Worm (Caenorhabditis elegans) whole organism, L2 larva: ENCODE data around the gene hrg-2.

Experiments
- C34F6.9 ChIP-seq: fragments of 150-350 bp; optimal IDR thresholded peaks from 2 replicates; lab custom pipeline; 2014; ENCODE audit warnings: missing biosample characterization, missing genetic modification characterization
- F13H6.1 ChIP-seq: sonication (generic microtip); optimal IDR thresholded peaks from 2 replicates; lab custom pipeline; 2016; ENCODE audit warnings: missing genetic modification characterization, missing compliant biosample characterization
- R02D3.7 ChIP-seq: fragments of 150-350 bp; optimal IDR thresholded peaks from 2 replicates; lab custom pipeline; 2014; ENCODE audit warnings: missing biosample characterization, missing genetic modification characterization
- alr-1 ChIP-seq: fragments of 150-350 bp; optimal IDR thresholded peaks from 2 replicates; lab custom pipeline; 2014; ENCODE audit warnings: missing biosample characterization, missing genetic modification characterization
- blmp-1 ChIP-seq: sonication (generic microtip); optimal IDR thresholded peaks from 2 replicates; lab custom pipeline; 2017; ENCODE audit warnings: missing genetic modification characterization, mild to moderate bottlenecking, missing compliant biosample characterization, antibody characterized with exemption, moderate library complexity; ENCODE audit not compliant: insufficient read depth
- ceh-16 ChIP-seq: fragments of 150-350 bp; optimal IDR thresholded peaks from 2 replicates; lab custom pipeline; 2014; ENCODE audit warnings: missing biosample characterization, missing genetic modification characterization
- crh-2 ChIP-seq: sonication (generic microtip); optimal IDR thresholded peaks from 2 replicates; lab custom pipeline; 2017; ENCODE audit warnings: missing biosample characterization, missing genetic modification characterization
- dmd-4 ChIP-seq: sonication (generic microtip); optimal IDR thresholded peaks from 2 replicates; lab custom pipeline; 2017; ENCODE audit warnings: missing biosample characterization, missing genetic modification characterization
- egl-27 ChIP-seq: sonication (generic microtip); optimal IDR thresholded peaks from 3 replicates; lab custom pipeline; 2017; ENCODE audit warnings: missing biosample characterization, missing genetic modification reagents, missing genetic modification characterization
- elt-1 ChIP-seq: fragments of 150-350 bp; optimal IDR thresholded peaks from 2 replicates; lab custom pipeline; 2014; ENCODE audit warnings: missing biosample characterization, missing genetic modification characterization
- elt-3 ChIP-seq: sonication (generic microtip); optimal IDR thresholded peaks from 2 replicates; lab custom pipeline; 2017; ENCODE audit warnings: missing biosample characterization, missing genetic modification characterization
- gmeb-1 ChIP-seq: fragments of 150-350 bp; optimal IDR thresholded peaks from 2 replicates; lab custom pipeline; 2014; ENCODE audit warnings: missing biosample characterization, missing genetic modification characterization
- lin-11 ChIP-seq: fragments of 150-350 bp; sonication (generic microtip); optimal IDR thresholded peaks from 2 replicates; lab custom pipeline; 2014; ENCODE audit warnings: missing biosample characterization, missing genetic modification characterization, inconsistent platforms, mixed read lengths
- lin-39 ChIP-seq: fragments of 150-350 bp; optimal IDR thresholded peaks from 2 replicates; lab custom pipeline; 2014; ENCODE audit warnings: missing biosample characterization, missing genetic modification reagents, missing genetic modification characterization
- mab-5 ChIP-seq: fragments of 150-350 bp; optimal IDR thresholded peaks from 2 replicates; lab custom pipeline; 2014; ENCODE audit warnings: missing biosample characterization, missing genetic modification characterization
- mbf-1 ChIP-seq: sonication (generic microtip); optimal IDR thresholded peaks from 2 replicates; lab custom pipeline; 2017; ENCODE audit warnings: missing biosample characterization, missing genetic modification characterization
- mdl-1 ChIP-seq, 2 experiments: fragments of 150-350 bp in 1 of 2; sonication (generic microtip) in 1 of 2; optimal IDR thresholded peaks; 2 replicates each; lab custom pipeline; 2017; ENCODE audit warnings: missing biosample characterization in 2 of 2, missing genetic modification characterization in 2 of 2
- nhr-10 ChIP-seq: sonication (generic microtip); optimal IDR thresholded peaks from 2 replicates; lab custom pipeline; 2017; ENCODE audit warnings: missing biosample characterization, missing genetic modification characterization
- nhr-12 ChIP-seq: fragments of 150-350 bp; optimal IDR thresholded peaks from 2 replicates; lab custom pipeline; 2014; ENCODE audit warnings: missing biosample characterization, missing genetic modification characterization
- nhr-23 ChIP-seq: fragments of 150-350 bp; optimal IDR thresholded peaks from 2 replicates; lab custom pipeline; 2014; ENCODE audit warnings: missing biosample characterization, missing genetic modification reagents, missing genetic modification characterization
- nhr-237 ChIP-seq: fragments of 150-350 bp; optimal IDR thresholded peaks from 2 replicates; lab custom pipeline; 2014; ENCODE audit warnings: missing biosample characterization, missing genetic modification characterization
- nhr-25 ChIP-seq: fragments of 150-350 bp; sonication (generic microtip); optimal IDR thresholded peaks from 3 replicates; lab custom pipeline; 2014; ENCODE audit warnings: missing biosample characterization, missing genetic modification characterization
- nhr-77 ChIP-seq: fragments of 150-350 bp; optimal IDR thresholded peaks from 2 replicates; lab custom pipeline; 2014; ENCODE audit warnings: missing biosample characterization, missing genetic modification characterization
- peb-1 ChIP-seq: fragments of 150-350 bp; optimal IDR thresholded peaks from 2 replicates; lab custom pipeline; 2014; ENCODE audit warnings: missing biosample characterization, missing genetic modification characterization
- sem-4 ChIP-seq: fragments of 150-350 bp; optimal IDR thresholded peaks from 2 replicates; lab custom pipeline; 2014; ENCODE audit warnings: missing biosample characterization, missing genetic modification reagents, missing genetic modification characterization
- skn-1 ChIP-seq: sonication (generic microtip); optimal IDR thresholded peaks from 2 replicates; lab custom pipeline; 2017; ENCODE audit warnings: missing biosample characterization, missing genetic modification characterization
- sma-3 ChIP-seq: sonication (generic microtip); optimal IDR thresholded peaks from 2 replicates; lab custom pipeline; 2016; ENCODE audit warnings: missing genetic modification reagents, missing genetic modification characterization, missing compliant biosample characterization
- sma-9 ChIP-seq, 2 experiments: fragments of 150-350 bp in 1 of 2; sonication (generic microtip) in 1 of 2; optimal IDR thresholded peaks; 2 replicates each; lab custom pipeline; 2014 to 2016; ENCODE audit warnings: missing genetic modification characterization in 2 of 2, mild to moderate bottlenecking in 1 of 2, missing biosample characterization in 1 of 2, missing compliant biosample characterization in 1 of 2, missing genetic modification reagents in 1 of 2, moderate library complexity in 1 of 2
- snpc-4 ChIP-seq: fragments of 150-350 bp; optimal IDR thresholded peaks from 2 replicates; lab custom pipeline; 2014; ENCODE audit warnings: missing biosample characterization, missing genetic modification characterization
- unc-39 ChIP-seq: fragments of 150-350 bp; optimal IDR thresholded peaks from 2 replicates; lab custom pipeline; 2014; ENCODE audit warnings: missing biosample characterization, missing genetic modification characterization
- unc-55 ChIP-seq: fragments of 150-350 bp; sonication (generic microtip); optimal IDR thresholded peaks from 3 replicates; lab custom pipeline; 2014; ENCODE audit warnings: missing biosample characterization, missing genetic modification reagents, missing genetic modification characterization
- unc-62 ChIP-seq: fragments of 150-350 bp; optimal IDR thresholded peaks from 2 replicates; lab custom pipeline; 2014; ENCODE audit warnings: missing biosample characterization, missing genetic modification reagents, missing genetic modification characterization
- zag-1 ChIP-seq: fragments of 150-350 bp; optimal IDR thresholded peaks from 2 replicates; lab custom pipeline; 2014; ENCODE audit warnings: missing biosample characterization, missing genetic modification characterization
- ztf-1 ChIP-seq: fragments of 200-800 bp; sonication (Bioruptor generic); conservative IDR thresholded peaks from 2 replicates; pipeline ENCODE4 v1.3.6; 2022; ENCODE audit warnings: missing genetic modification characterization, missing compliant biosample characterization
- ztf-11 ChIP-seq: sonication (generic microtip); optimal IDR thresholded peaks from 2 replicates; lab custom pipeline; 2017; ENCODE audit warnings: missing biosample characterization, missing genetic modification characterization

Gene hrg-2

DNA sequence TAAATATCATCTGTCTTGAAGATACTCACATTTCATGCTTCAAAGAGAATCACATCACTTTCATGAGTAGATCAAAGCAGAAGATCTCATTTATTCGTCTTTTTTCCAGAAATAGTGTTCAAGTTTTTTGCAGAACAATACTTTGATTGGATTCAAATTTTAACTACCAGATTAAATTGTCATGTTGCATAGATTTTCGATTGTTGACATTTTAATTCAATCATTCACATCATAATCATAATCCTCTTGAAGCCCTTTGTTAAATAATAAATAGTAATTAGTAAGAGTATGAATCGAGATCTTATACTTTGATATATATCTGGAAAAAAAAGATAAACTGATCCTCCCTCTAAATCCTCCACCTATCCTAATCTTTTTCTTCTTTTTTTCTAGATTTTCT lies 17.5 kb upstream of the hrg-2 start:
- no peak for TF ChIP-seq alr-1

DNA sequence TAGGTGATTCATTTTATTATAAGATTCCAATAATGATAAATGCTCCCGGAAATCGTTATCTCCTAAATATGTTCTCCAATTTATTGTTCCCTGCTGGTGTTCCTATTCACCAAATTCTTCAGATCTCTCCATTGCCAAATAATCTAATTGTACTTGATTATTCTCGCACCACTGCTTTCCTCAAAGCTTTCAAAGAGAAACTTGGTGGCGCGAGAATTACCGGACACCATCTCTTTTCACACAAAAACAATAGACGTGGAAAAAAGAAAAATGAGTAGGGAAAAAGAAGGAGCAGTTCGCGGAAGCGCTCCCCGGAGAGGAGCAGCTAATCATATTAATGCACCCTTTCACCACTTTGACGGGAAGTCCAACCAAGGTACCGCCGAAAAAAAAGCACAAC lies 11.0 kb upstream of the hrg-2 start:
- no peak for TF ChIP-seq lin-11 (tag; lab: Kevin White, UChicago)
- TF ChIP-seq crh-2: no peak
- TF ChIP-seq egl-27 (tag; lab: Kevin White, UChicago): no peak
- no peak for TF ChIP-seq nhr-12 (tag; lab: Kevin White, UChicago)
- no peak for TF ChIP-seq dmd-4
- no peak for TF ChIP-seq R02D3.7
- no peak for TF ChIP-seq nhr-25 (tag; lab: Kevin White, UChicago)
- no peak for TF ChIP-seq elt-3 (tag; lab: Kevin White, UChicago)

DNA sequence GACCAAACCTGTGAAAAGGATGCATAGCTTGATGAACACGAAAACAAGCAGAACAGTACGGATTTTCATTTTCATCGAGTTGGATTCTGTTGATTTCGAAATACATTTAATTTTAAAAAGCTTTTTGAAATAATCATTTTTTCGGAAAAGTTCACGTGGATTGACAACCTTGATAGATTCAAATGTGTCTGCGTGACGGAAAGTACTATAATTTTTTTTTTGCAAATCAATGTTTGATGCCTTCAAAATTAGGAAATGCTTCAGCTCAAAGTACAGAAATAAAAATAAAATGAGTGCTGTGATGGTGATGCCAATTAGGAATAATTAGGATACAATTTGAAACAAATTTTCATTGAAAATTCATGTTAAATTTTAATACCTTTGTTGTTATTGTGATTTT lies 10.5 kb upstream of the hrg-2 start, which contains the start of gene C54D10.4:
C54D10.4 (minus strand) TSS at position 101 of the 400 bp plus-strand sequence.
- TF ChIP-seq lin-11 (tag; lab: Kevin White, UChicago) (no peak), sma-3 (GFP tag; lab: Kevin White, UChicago) (no peak), R02D3.7 (no peak), ztf-11 (tag; lab: Kevin White, UChicago) (no peak), mdl-1 (tag; optimal IDR thresholded peaks at IDR 0.05; lab: Kevin White, UChicago) (no peak), nhr-77 (tag; lab: Kevin White, UChicago) (no peak), F13H6.1 (tag; lab: Kevin White, UChicago) (no peak), ceh-16 (tag; lab: Kevin White, UChicago) (no peak), egl-27 (tag; lab: Kevin White, UChicago) (no peak), unc-55 (GFP tag; lab: Kevin White, UChicago) (no peak), alr-1 (no peak), mab-5 (tag; lab: Kevin White, UChicago) (no peak), nhr-12 (tag; lab: Kevin White, UChicago) (no peak), C34F6.9 (tag; lab: Kevin White, UChicago) (no peak), lin-39 (tag; lab: Kevin White, UChicago) (no peak), mbf-1 (no peak), unc-39 (tag; lab: Kevin White, UChicago) (no peak)
- TF ChIP-seq, all 48 proteins: peak for 0

DNA sequence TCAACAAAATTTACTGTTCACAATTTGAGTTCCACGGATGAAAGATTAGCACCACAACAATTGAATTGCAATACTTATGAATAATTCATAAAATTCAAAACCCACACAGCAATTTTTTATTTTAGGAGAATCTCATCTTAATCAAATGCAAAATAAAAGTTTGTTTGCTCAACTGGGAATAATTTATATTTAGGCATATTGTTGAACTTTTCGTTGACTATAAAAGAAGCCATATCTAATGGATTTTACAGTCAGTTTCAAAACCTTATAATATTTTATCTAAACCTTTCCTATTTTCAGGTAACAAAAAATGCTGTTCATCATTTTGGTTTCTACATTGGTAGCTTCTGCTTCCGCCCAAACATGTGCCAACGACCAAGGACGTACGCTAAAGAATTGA lies 8.0 kb upstream of the hrg-2 start, which contains the start of gene C54D10.3:
C54D10.3 (plus strand) TSS at position 301 of the 400 bp plus-strand sequence.
- no peak for TF ChIP-seq nhr-77 (tag; lab: Kevin White, UChicago)
- no peak for TF ChIP-seq unc-39 (tag; lab: Kevin White, UChicago)
- TF ChIP-seq nhr-23: no peak
- no peak for TF ChIP-seq sma-9 (GFP tag; optimal IDR thresholded peaks at IDR 0.05; lab: Kevin White, UChicago)
- TF ChIP-seq sma-9 (tag; optimal IDR thresholded peaks at IDR 0.05; lab: Kevin White, UChicago): no peak
- TF ChIP-seq zag-1 (tag; lab: Kevin White, UChicago): no peak
- TF ChIP-seq sma-3 (GFP tag; lab: Kevin White, UChicago): no peak
- TF ChIP-seq elt-3 (tag; lab: Kevin White, UChicago): no peak
- TF ChIP-seq lin-39 (tag; lab: Kevin White, UChicago): no peak
- TF ChIP-seq mbf-1: no peak
- TF ChIP-seq skn-1 (tag; lab: Kevin White, UChicago): no peak
- TF ChIP-seq alr-1: no peak
- no peak for TF ChIP-seq sem-4 (tag; lab: Kevin White, UChicago)
- no peak for TF ChIP-seq elt-1 (tag; lab: Kevin White, UChicago)
- no peak for TF ChIP-seq nhr-237 (tag; lab: Kevin White, UChicago)
- TF ChIP-seq peb-1 (tag; lab: Kevin White, UChicago): no peak
- no peak for TF ChIP-seq nhr-10
- no peak for TF ChIP-seq dmd-4
- TF ChIP-seq gmeb-1 (tag; lab: Kevin White, UChicago): no peak
- no peak for TF ChIP-seq F13H6.1 (tag; lab: Kevin White, UChicago)
- no peak for TF ChIP-seq snpc-4 (tag; lab: Kevin White, UChicago)

DNA sequence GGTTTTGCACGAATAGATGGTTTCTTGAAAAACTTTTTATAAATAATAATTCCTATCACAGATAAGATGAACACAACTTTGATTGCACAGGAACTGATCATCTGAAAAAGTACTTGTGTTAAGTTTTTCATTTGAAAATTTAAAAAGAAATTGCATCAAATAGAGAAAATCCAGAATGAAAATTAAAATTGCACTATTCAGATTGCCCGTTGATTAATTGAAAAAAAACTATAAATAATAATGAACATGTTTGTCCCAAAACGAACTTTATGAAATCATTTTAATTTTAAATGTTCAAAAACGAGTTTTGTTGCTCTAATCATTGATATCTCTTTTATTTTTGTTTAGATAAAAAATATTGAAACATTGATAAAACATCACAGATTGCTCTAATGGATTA lies 7.0 kb upstream of the hrg-2 start, which contains the start of gene cdr-3:
cdr-3 (minus strand) TSS at position 101 of the 400 bp plus-strand sequence.
- TF ChIP-seq alr-1 (no peak), lin-11 (tag; lab: Kevin White, UChicago) (no peak), R02D3.7 (no peak), unc-55 (GFP tag; lab: Kevin White, UChicago) (no peak), unc-62 (GFP tag; lab: Kevin White, UChicago) (no peak), elt-1 (tag; lab: Kevin White, UChicago) (no peak), egl-27 (tag; lab: Kevin White, UChicago) (no peak), crh-2 (no peak), nhr-25 (tag; lab: Kevin White, UChicago) (no peak), mbf-1 (no peak), ztf-1 (GFP tag; lab: Robert Waterston, UW) (no peak), blmp-1 (tag; lab: Kevin White, UChicago) (no peak)
